Worm (Caenorhabditis elegans) whole organism, young adult: Measurements from ENCODE around the gene ZK622.4.

Experiments
- B0019.2 ChIP-seq: fragments of 200-800 bp; sonication (Bioruptor generic); conservative IDR thresholded peaks from 2 replicates; pipeline ENCODE4 v1.3.6; 2022; ENCODE audit warnings: missing genetic modification reagents, missing genetic modification characterization, missing compliant biosample characterization
- F23B12.7 ChIP-seq: sonication (generic microtip); optimal IDR thresholded peaks from 2 replicates; lab custom pipeline; 2017; ENCODE audit warnings: missing genetic modification characterization, mild to moderate bottlenecking, missing compliant biosample characterization, antibody characterized with exemption, moderate library complexity; ENCODE audit not compliant: insufficient read depth
- F33H1.4 ChIP-seq: fragments of 200-800 bp; sonication (Bioruptor generic); IDR thresholded peaks from 2 replicates; pipeline ENCODE4 v1.3.6; 2022; ENCODE audit warnings: missing genetic modification reagents, missing genetic modification characterization, missing compliant biosample characterization
- F39B2.1 ChIP-seq: fragments of 200-800 bp; sonication (Bioruptor generic); IDR thresholded peaks from 2 replicates; pipeline ENCODE4 v1.3.6; 2022; ENCODE audit warnings: missing genetic modification reagents, missing genetic modification characterization, missing compliant biosample characterization
- F49E8.2 ChIP-seq: sonication (generic microtip); optimal IDR thresholded peaks from 3 replicates; lab custom pipeline; 2017; ENCODE audit warnings: missing genetic modification characterization, mild to moderate bottlenecking, missing compliant biosample characterization, antibody characterized with exemption, moderate library complexity; ENCODE audit not compliant: insufficient read depth
- F52B5.7 ChIP-seq: sonication (generic microtip); optimal IDR thresholded peaks from 2 replicates; lab custom pipeline; 2016; ENCODE audit warnings: mild to moderate bottlenecking, missing genetic modification characterization, missing compliant biosample characterization
- F57A8.1 ChIP-seq: fragments of 200-800 bp; sonication (Bioruptor generic); optimal IDR thresholded peaks from 2 replicates; lab custom pipeline; 2018; ENCODE audit warnings: mild to moderate bottlenecking, missing genetic modification characterization, moderate library complexity, missing compliant biosample characterization
- K11D2.4 ChIP-seq: fragments of 200-800 bp; sonication (Bioruptor generic); IDR thresholded peaks from 2 replicates; pipeline ENCODE4 v1.3.6; 2022; ENCODE audit warnings: missing genetic modification reagents, missing genetic modification characterization, missing compliant biosample characterization
- T26A5.8 ChIP-seq: sonication (generic microtip); optimal IDR thresholded peaks from 2 replicates; lab custom pipeline; 2016; ENCODE audit warnings: missing genetic modification characterization, missing compliant biosample characterization
- Y95B8A.8 ChIP-seq: fragments of 200-800 bp; sonication (Bioruptor generic); IDR thresholded peaks from 2 replicates; pipeline ENCODE4 v1.3.6; 2022; ENCODE audit warnings: missing genetic modification reagents, missing genetic modification characterization, missing compliant biosample characterization
- akir-1 ChIP-seq: fragments of 200-800 bp; sonication (Bioruptor generic); optimal IDR thresholded peaks from 2 replicates; lab custom pipeline; 2018; ENCODE audit warnings: mild to moderate bottlenecking, missing genetic modification characterization, moderate library complexity, missing compliant biosample characterization
- athp-1 ChIP-seq: sonication (generic microtip); optimal IDR thresholded peaks from 2 replicates; lab custom pipeline; 2017; ENCODE audit warnings: mild to moderate bottlenecking, missing genetic modification characterization, missing compliant biosample characterization
- attf-5 ChIP-seq: fragments of 200-800 bp; sonication (Bioruptor generic); optimal IDR thresholded peaks from 2 replicates; lab custom pipeline; 2018; ENCODE audit warnings: mild to moderate bottlenecking, missing genetic modification characterization, missing compliant biosample characterization
- attf-6 ChIP-seq: fragments of 200-800 bp; sonication (Bioruptor generic); IDR thresholded peaks from 2 replicates; pipeline ENCODE4 v1.3.6; 2022; ENCODE audit warnings: missing genetic modification reagents, missing genetic modification characterization, missing compliant biosample characterization
- cebp-2 ChIP-seq: fragments of 200-800 bp; sonication (Bioruptor generic); IDR thresholded peaks from 2 replicates; pipeline ENCODE4 v1.3.6; 2022; ENCODE audit warnings: missing genetic modification characterization, missing compliant biosample characterization
- ceh-27 ChIP-seq: fragments of 200-800 bp; sonication (Bioruptor generic); optimal IDR thresholded peaks from 2 replicates; lab custom pipeline; 2018; ENCODE audit warnings: mild to moderate bottlenecking, missing genetic modification characterization, moderate library complexity, missing compliant biosample characterization
- ceh-58 ChIP-seq: fragments of 200-800 bp; sonication (Bioruptor generic); IDR thresholded peaks from 2 replicates; pipeline ENCODE4 v1.3.6; 2022; ENCODE audit warnings: missing genetic modification characterization, missing compliant biosample characterization
- ceh-79 ChIP-seq: sonication (generic microtip); optimal IDR thresholded peaks from 2 replicates; lab custom pipeline; 2017; ENCODE audit warnings: mild to moderate bottlenecking, missing genetic modification characterization, missing compliant biosample characterization
- ceh-91 ChIP-seq: fragments of 200-800 bp; sonication (Bioruptor generic); IDR thresholded peaks from 2 replicates; pipeline ENCODE4 v1.3.6; 2022; ENCODE audit warnings: missing genetic modification reagents, missing genetic modification characterization, missing compliant biosample characterization
- die-1 ChIP-seq: sonication (generic microtip); optimal IDR thresholded peaks from 2 replicates; lab custom pipeline; 2016; ENCODE audit warnings: missing genotype, mild to moderate bottlenecking, missing genetic modification characterization, missing compliant biosample characterization
- egl-44 ChIP-seq: fragments of 200-800 bp; sonication (Bioruptor generic); IDR thresholded peaks from 2 replicates; pipeline ENCODE4 v1.3.6; 2022; ENCODE audit warnings: missing genetic modification reagents, missing genetic modification characterization, missing compliant biosample characterization
- ets-4 ChIP-seq: fragments of 200-800 bp; sonication (Bioruptor generic); optimal IDR thresholded peaks from 2 replicates; lab custom pipeline; 2018; ENCODE audit warnings: mild to moderate bottlenecking, missing genetic modification characterization, missing compliant biosample characterization
- fkh-3 ChIP-seq: sonication (generic microtip); optimal IDR thresholded peaks from 2 replicates; lab custom pipeline; 2016; ENCODE audit warnings: mild to moderate bottlenecking, missing genetic modification characterization, missing compliant biosample characterization
- hlh-12 ChIP-seq: sonication (generic microtip); optimal IDR thresholded peaks from 2 replicates; lab custom pipeline; 2016; ENCODE audit warnings: missing genetic modification characterization, missing compliant biosample characterization
- hmg-1.2 ChIP-seq: fragments of 200-800 bp; sonication (Bioruptor generic); IDR thresholded peaks from 2 replicates; pipeline ENCODE4 v1.3.6; 2022; ENCODE audit warnings: missing genetic modification reagents, missing genetic modification characterization, missing compliant biosample characterization
- lag-1 ChIP-seq: fragments of 200-800 bp; sonication (Bioruptor generic); IDR thresholded peaks from 2 replicates; pipeline ENCODE4 v1.3.6; 2022; ENCODE audit warnings: missing genetic modification reagents, missing genetic modification characterization, missing compliant biosample characterization
- let-607 ChIP-seq, 2 experiments: fragments of 200-800 bp in 1 of 2; sonication (Bioruptor generic) in 1 of 2; sonication (generic microtip) in 1 of 2; optimal IDR thresholded peaks; 2 replicates each; lab custom pipeline; 2016 to 2018; ENCODE audit warnings: mild to moderate bottlenecking in 2 of 2, missing compliant biosample characterization in 2 of 2, missing genetic modification characterization in 2 of 2, moderate library complexity in 2 of 2, missing genotype in 1 of 2
- lin-35 ChIP-seq, 3 experiments: fragments of 150-350 bp in 2 of 3; sonication (generic microtip) in 1 of 3; optimal IDR thresholded peaks; 2 replicates each; lab custom pipeline; 2014 to 2018; ENCODE audit warnings: missing biosample characterization in 3 of 3, missing genetic modification characterization in 3 of 3, missing genetic modification reagents in 3 of 3
- lin-40 ChIP-seq: sonication (generic microtip); optimal IDR thresholded peaks from 2 replicates; lab custom pipeline; 2016; ENCODE audit warnings: missing genetic modification characterization, mild to moderate bottlenecking, missing compliant biosample characterization, missing genotype, missing genetic modification reagents
- lsl-1 ChIP-seq: fragments of 200-800 bp; sonication (Bioruptor generic); optimal IDR thresholded peaks from 2 replicates; lab custom pipeline; 2018; ENCODE audit warnings: mild to moderate bottlenecking, missing genetic modification characterization, moderate library complexity, missing compliant biosample characterization
- madf-8 ChIP-seq: fragments of 200-800 bp; sonication (Bioruptor generic); conservative IDR thresholded peaks from 2 replicates; pipeline ENCODE4 v1.3.6; 2022; ENCODE audit warnings: missing genetic modification reagents, missing genetic modification characterization, missing compliant biosample characterization
- mcd-1 ChIP-seq: fragments of 200-800 bp; sonication (Bioruptor generic); IDR thresholded peaks from 2 replicates; pipeline ENCODE4 v1.3.6; 2022; ENCODE audit warnings: missing genetic modification reagents, missing genetic modification characterization, missing compliant biosample characterization
- mel-28 ChIP-seq: sonication (generic microtip); optimal IDR thresholded peaks from 2 replicates; lab custom pipeline; 2016; ENCODE audit warnings: borderline replicate concordance, mild to moderate bottlenecking, missing genetic modification characterization, missing compliant biosample characterization
- mes-4 ChIP-seq: sonication (generic microtip); optimal IDR thresholded peaks from 2 replicates; lab custom pipeline; 2016; ENCODE audit warnings: missing genotype, missing genetic modification characterization, missing compliant biosample characterization
- nfya-1 ChIP-seq: sonication (generic microtip); optimal IDR thresholded peaks from 2 replicates; lab custom pipeline; 2017; ENCODE audit warnings: antibody characterized with exemption, missing compliant biosample characterization, missing genetic modification characterization, borderline replicate concordance; ENCODE audit not compliant: insufficient read depth
- nhr-80 ChIP-seq: sonication (generic microtip); optimal IDR thresholded peaks from 2 replicates; lab custom pipeline; 2016; ENCODE audit warnings: missing genetic modification characterization, missing compliant biosample characterization
- rec-8 ChIP-seq, 2 experiments: sonication (generic microtip); optimal IDR thresholded peaks; 2 replicates each; lab custom pipeline; 2016; ENCODE audit warnings: mild to moderate bottlenecking in 2 of 2, missing genetic modification characterization in 2 of 2, missing genetic modification reagents in 2 of 2, missing genotype in 2 of 2, missing biosample characterization in 1 of 2, missing compliant biosample characterization in 1 of 2, moderate library complexity in 1 of 2
- sdz-38 ChIP-seq: sonication (generic microtip); optimal IDR thresholded peaks from 2 replicates; lab custom pipeline; 2016; ENCODE audit warnings: missing genotype, missing genetic modification characterization, missing compliant biosample characterization
- snpc-4 ChIP-seq, 5 experiments: fragments of 150-350 bp in 1 of 5; sonication (generic microtip) in 4 of 5; optimal IDR thresholded peaks; 2 replicates each; lab custom pipeline; 2014 to 2018; ENCODE audit warnings: missing genetic modification characterization in 5 of 5, missing biosample characterization in 3 of 5, antibody characterized with exemption in 2 of 5, mild to moderate bottlenecking in 2 of 5, missing compliant biosample characterization in 2 of 5, missing genotype in 2 of 5, moderate library complexity in 2 of 5, missing genetic modification reagents in 1 of 5
- sptf-2 ChIP-seq: fragments of 200-800 bp; sonication (Bioruptor generic); optimal IDR thresholded peaks from 2 replicates; lab custom pipeline; 2018; ENCODE audit warnings: mild to moderate bottlenecking, missing genetic modification characterization, missing compliant biosample characterization
- tbp1 ChIP-seq: fragments of 200-800 bp; sonication (Bioruptor generic); optimal IDR thresholded peaks from 2 replicates; lab custom pipeline; 2018; ENCODE audit warnings: mild to moderate bottlenecking, missing genetic modification characterization, missing compliant biosample characterization
- unc-130 ChIP-seq: sonication (generic microtip); optimal IDR thresholded peaks from 2 replicates; lab custom pipeline; 2016; ENCODE audit warnings: missing genetic modification reagents, missing genetic modification characterization, missing compliant biosample characterization
- unc-62 ChIP-seq: fragments of 150-350 bp; optimal IDR thresholded peaks from 2 replicates; lab custom pipeline; 2014; ENCODE audit warnings: missing biosample characterization, missing genetic modification reagents, missing genetic modification characterization
- ztf-22 ChIP-seq: fragments of 200-800 bp; sonication (Bioruptor generic); optimal IDR thresholded peaks from 2 replicates; lab custom pipeline; 2018; ENCODE audit warnings: mild to moderate bottlenecking, missing genetic modification characterization, moderate library complexity, missing compliant biosample characterization
- ztf-25 ChIP-seq: fragments of 200-800 bp; sonication (Bioruptor generic); IDR thresholded peaks from 2 replicates; pipeline ENCODE4 v1.3.6; 2022; ENCODE audit warnings: missing genetic modification reagents, missing genetic modification characterization, missing compliant biosample characterization
- ztf-26 ChIP-seq: sonication (generic microtip); optimal IDR thresholded peaks from 2 replicates; lab custom pipeline; 2017; ENCODE audit warnings: missing genetic modification characterization, missing compliant biosample characterization
- ztf-28 ChIP-seq: fragments of 200-800 bp; sonication (Bioruptor generic); IDR thresholded peaks from 2 replicates; pipeline ENCODE4 v1.3.6; 2022; ENCODE audit warnings: missing genetic modification reagents, missing genetic modification characterization, missing compliant biosample characterization
- ztf-6 ChIP-seq: fragments of 200-800 bp; sonication (Bioruptor generic); IDR thresholded peaks from 2 replicates; pipeline ENCODE4 v1.3.6; 2022; ENCODE audit warnings: missing genetic modification reagents, missing genetic modification characterization, missing compliant biosample characterization

The ZK622.4 gene

DNA sequence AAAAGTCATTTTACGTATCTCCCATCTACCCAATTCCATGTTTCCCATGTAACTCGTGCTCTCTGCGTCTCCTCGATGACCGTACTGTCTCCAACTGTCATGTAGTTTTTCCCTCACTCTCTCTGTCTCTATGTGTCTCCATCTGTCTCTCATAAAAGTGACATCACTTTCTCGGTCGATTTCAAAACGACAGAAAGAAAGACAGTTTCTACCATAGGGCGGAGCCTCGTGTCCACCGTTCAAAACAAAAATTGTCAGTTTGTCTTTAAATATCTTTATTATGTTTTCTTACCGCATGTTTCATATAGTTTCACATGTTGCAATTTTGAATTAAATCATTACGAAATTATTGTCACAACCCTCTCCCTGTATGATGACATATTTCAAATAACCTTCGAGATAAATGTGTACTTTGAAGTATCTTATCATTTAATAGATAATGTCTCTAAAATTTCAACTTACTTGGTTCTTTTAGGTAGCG lies 37.7 kb downstream of the ZK622.4 start (continued):
- no peak for TF ChIP-seq akir-1 (GFP tag; lab: Kevin White, UChicago)
- no peak for TF ChIP-seq F49E8.2 (tag; lab: Kevin White, UChicago)
- TF ChIP-seq F52B5.7 (tag; lab: Kevin White, UChicago) = no peak
- TF ChIP-seq fkh-3 = no peak
- TF ChIP-seq nhr-80 (tag; lab: Kevin White, UChicago) = peak; percentile 84
- TF ChIP-seq lin-35 (GFP tag; optimal IDR thresholded peaks at IDR 0.05; lab: Kevin White, UChicago) = peak in 1 of 3 experiments; percentile 18
- peak; percentile 25 for TF ChIP-seq ztf-22 (GFP tag; lab: Kevin White, UChicago)
- no peak for TF ChIP-seq ceh-58
- no peak for TF ChIP-seq mel-28 (tag; lab: Kevin White, UChicago)
- no peak for TF ChIP-seq lag-1
- no peak for TF ChIP-seq ztf-28 (GFP tag; lab: Robert Waterston, UW)
- TF ChIP-seq hmg-1.2 (GFP tag; lab: Robert Waterston, UW) = peak; percentile 91
- no peak for TF ChIP-seq ceh-27
- peak; percentile 53 to 55 for TF ChIP-seq let-607 (tag; optimal IDR thresholded peaks at IDR 0.05; lab: Kevin White, UChicago)
- no peak for TF ChIP-seq ceh-79
- TF ChIP-seq die-1 (tag; lab: Kevin White, UChicago) = no peak
- TF ChIP-seq unc-62 (GFP tag; lab: Kevin White, UChicago) = peak; percentile 60
- TF ChIP-seq cebp-2 (GFP tag; lab: Robert Waterston, UW) = no peak
- no peak for TF ChIP-seq ztf-6
- no peak for TF ChIP-seq sdz-38
- TF ChIP-seq sptf-2 (GFP tag; lab: Kevin White, UChicago) = no peak
- TF ChIP-seq madf-8 (GFP tag; lab: Robert Waterston, UW) = no peak
- peak; percentile 33 for TF ChIP-seq ets-4
- no peak for TF ChIP-seq F39B2.1 (GFP tag; lab: Robert Waterston, UW)
- TF ChIP-seq lsl-1 (GFP tag; lab: Kevin White, UChicago) = no peak
- TF ChIP-seq mes-4 (tag; lab: Kevin White, UChicago) = no peak
- TF ChIP-seq mcd-1 (GFP tag; lab: Robert Waterston, UW) = peak; percentile 46; the same call in 1 of the 2 replicates
- TF ChIP-seq nfya-1 (tag; lab: Kevin White, UChicago) = no peak
- no peak for TF ChIP-seq snpc-4 (GFP tag; optimal IDR thresholded peaks at IDR 0.05; lab: Kevin White, UChicago)
- TF ChIP-seq snpc-4 (tag; optimal IDR thresholded peaks at IDR 0.05; lab: Kevin White, UChicago) = peak in 1 of 4 experiments; percentile 49
- TF ChIP-seq tbp1 (GFP tag; lab: Kevin White, UChicago) = peak; percentile 19
- no peak for TF ChIP-seq ztf-25 (GFP tag; lab: Robert Waterston, UW)
- no peak for TF ChIP-seq F23B12.7 (tag; lab: Kevin White, UChicago)
- no peak for TF ChIP-seq hlh-12 (tag; lab: Kevin White, UChicago)
- TF ChIP-seq Y95B8A.8 (GFP tag; lab: Robert Waterston, UW) = no peak
- no peak for TF ChIP-seq F57A8.1 (GFP tag; lab: Kevin White, UChicago)
- TF ChIP-seq rec-8 (tag; optimal IDR thresholded peaks at IDR 0.05; lab: Kevin White, UChicago) = no peak
- TF ChIP-seq lin-40 (tag; lab: Kevin White, UChicago) = peak; percentile 84
- TF ChIP-seq attf-6 = no peak
- TF ChIP-seq unc-130 (GFP tag; lab: Kevin White, UChicago) = no peak
- no peak for TF ChIP-seq T26A5.8 (tag; lab: Kevin White, UChicago)
- peak; percentile 25; the same call in 1 of the 2 replicates for TF ChIP-seq egl-44 (GFP tag; lab: Robert Waterston, UW)
- no peak for TF ChIP-seq B0019.2 (GFP tag; lab: Robert Waterston, UW)
- no peak for TF ChIP-seq F33H1.4
- peak; percentile 70 for TF ChIP-seq attf-5 (GFP tag; lab: Kevin White, UChicago)
- TF ChIP-seq ceh-91 (GFP tag; lab: Robert Waterston, UW) = no peak
- peak; percentile 67 for TF ChIP-seq ztf-26
- peak; percentile 59; the same call in 1 of the 2 replicates for TF ChIP-seq K11D2.4
- no peak for TF ChIP-seq athp-1 (tag; lab: Kevin White, UChicago)
